Fruit fly (Drosophila melanogaster) whole organism, embryonic: ENCODE results near the gene mRpL51.
A peak's percentile ranks its signal among the peaks of the same experiment; 100 is the strongest.

Experiments used
- CG1233 ChIP-seq: fragments of 200-800 bp; sonication (Bioruptor generic); optimal IDR thresholded peaks from 4 replicates; lab custom pipeline; 2018; ENCODE audit warnings: missing biosample characterization, mild to moderate bottlenecking, missing genetic modification characterization
- CG16863 ChIP-seq: fragments of 200-800 bp; sonication (Bioruptor generic); optimal IDR thresholded peaks from 3 replicates; lab custom pipeline; 2016; ENCODE audit warnings: missing biosample characterization, missing genetic modification characterization
- CG17361 ChIP-seq: fragments of 200-800 bp; sonication (Bioruptor generic); IDR thresholded peaks from 3 replicates; pipeline ENCODE4 v1.3.6; 2022; ENCODE audit warnings: missing biosample characterization, missing genetic modification characterization
- CTCF ChIP-seq: fragments of 200-800 bp; sonication (Bioruptor generic); optimal IDR thresholded peaks from 2 replicates; lab custom pipeline; 2017; ENCODE audit warnings: missing biosample characterization, mild to moderate bottlenecking, missing genetic modification characterization, moderate library complexity
- Fer2 ChIP-seq: fragments of 200-800 bp; sonication (Bioruptor generic); optimal IDR thresholded peaks from 2 replicates; lab custom pipeline; 2018; ENCODE audit warnings: missing biosample characterization, mild to moderate bottlenecking, missing genetic modification characterization, moderate library complexity
- Hsf ChIP-seq: fragments of 200-800 bp; sonication (Bioruptor generic); optimal IDR thresholded peaks from 3 replicates; lab custom pipeline; 2016; ENCODE audit warnings: missing biosample characterization, missing genetic modification characterization
- Neu2 ChIP-seq: fragments of 200-800 bp; sonication (Bioruptor generic); optimal IDR thresholded peaks from 3 replicates; lab custom pipeline; 2016; ENCODE audit warnings: missing biosample characterization, missing genetic modification characterization, borderline replicate concordance
- Poxn ChIP-seq: fragments of 200-800 bp; sonication (Bioruptor generic); IDR thresholded peaks from 2 replicates; pipeline ENCODE4 v1.3.6; 2022; ENCODE audit warnings: missing biosample characterization, missing genetic modification characterization
- aop ChIP-seq: fragments of 200-800 bp; sonication (Bioruptor generic); IDR thresholded peaks from 2 replicates; pipeline ENCODE4 v1.3.6; 2022; ENCODE audit warnings: missing biosample characterization, missing genetic modification characterization
- btn ChIP-seq: fragments of 200-800 bp; sonication (Bioruptor generic); optimal IDR thresholded peaks from 2 replicates; lab custom pipeline; 2016; ENCODE audit warnings: missing biosample characterization, missing genetic modification characterization
- lov ChIP-seq, 2 experiments: fragments of 200-800 bp in 1 of 2; fragments of >200 bp in 1 of 2; sonication (Bioruptor generic) in 1 of 2; IDR thresholded peaks in 1 of 2; optimal IDR thresholded peaks in 1 of 2; 2 replicates in 1 of 2; 3 replicates in 1 of 2; pipeline versions ENCODE4 v1.3.6 to Lab custom; 2017 to 2022; ENCODE audit warnings: missing biosample characterization in 1 of 2, missing genetic modification characterization in 1 of 2
- pho ChIP-seq: fragments of 200-800 bp; sonication (Bioruptor generic); optimal IDR thresholded peaks from 2 replicates; lab custom pipeline; 2016; ENCODE audit warnings: missing biosample characterization, missing genetic modification characterization
- slou ChIP-seq: fragments of 200-800 bp; sonication (Bioruptor generic); optimal IDR thresholded peaks from 3 replicates; lab custom pipeline; 2016; ENCODE audit warnings: missing biosample characterization, missing genetic modification characterization
- usp ChIP-seq: fragments of >200 bp; optimal IDR thresholded peaks from 2 replicates; lab custom pipeline; 2017; ENCODE audit warnings: missing biosample characterization, missing genetic modification characterization

DNA sequence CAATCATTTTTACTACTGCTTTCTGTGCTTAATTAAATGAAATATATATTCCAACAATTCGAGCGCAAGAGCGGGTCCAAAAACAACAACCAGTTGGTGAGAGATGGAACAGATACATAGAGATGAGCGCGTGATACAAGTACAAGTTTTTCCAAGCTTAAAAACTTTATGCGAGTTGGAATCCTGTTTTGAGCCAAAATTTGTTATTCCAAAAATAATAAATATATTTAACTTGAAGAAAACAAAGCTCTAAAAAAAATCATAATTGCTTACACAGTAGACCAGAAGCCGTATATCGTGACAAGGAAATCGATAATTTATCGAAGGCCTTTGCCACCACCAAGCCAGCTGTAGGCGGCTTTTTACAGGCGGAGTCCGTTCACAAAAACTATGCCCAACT lies 2.4 kb downstream of the mRpL51 start, which contains the start of the genes CG13097 and PIG-U:
- TF ChIP-seq CG16863 (peak; percentile 50), usp (no peak), Fer2 (peak; percentile 76), Neu2 (GFP tag; lab: Kevin White, UChicago) (no peak), CTCF (GFP tag; lab: Kevin White, UChicago) (peak; percentile 13), aop (GFP tag; lab: Robert Waterston, UW) (no peak), CG17361 (GFP tag; lab: Robert Waterston, UW) (peak; percentile 80), Poxn (GFP tag; lab: Robert Waterston, UW) (peak; percentile 42; the same call in 1 of the 2 replicates), lov (optimal IDR thresholded peaks at IDR 0.05; lab: Kevin White, UChicago) (no peak), lov (GFP tag; IDR thresholded peaks at IDR 0.05; lab: Robert Waterston, UW) (no peak), slou (GFP tag; lab: Kevin White, UChicago) (peak; percentile 85), Hsf (GFP tag; lab: Kevin White, UChicago) (peak; percentile 81), btn (GFP tag; lab: Kevin White, UChicago) (peak; percentile 14), CG1233 (GFP tag; lab: Kevin White, UChicago) (peak; percentile 56), pho (GFP tag; lab: Kevin White, UChicago) (peak; percentile 74)
